Fruit fly (Drosophila melanogaster): ENCODE measurements around the gene SerRS.

Gene SerRS

dm6 chr2L:3058772-3059623 is 21.8 kb upstream of the SerRS start (continued):
- peak; percentile 38 for TF ChIP-seq ey (GFP tag; optimal IDR thresholded peaks at IDR 0.05)
- no peak for TF ChIP-seq Hnf4 (GFP tag; optimal IDR thresholded peaks at IDR 0.05)
- no peak for TF ChIP-seq dmrt93B (GFP tag; optimal IDR thresholded peaks at IDR 0.05)
- TF ChIP-seq psq (GFP tag; optimal IDR thresholded peaks at IDR 0.05) = peak; percentile 11
- no peak for TF ChIP-seq pan (optimal IDR thresholded peaks at IDR 0.05)
- TF ChIP-seq lola (GFP tag; optimal IDR thresholded peaks at IDR 0.05) = no peak
- no peak for TF ChIP-seq GATAd (GFP tag; optimal IDR thresholded peaks at IDR 0.05)

dm6 chr2L:3057951-3058771 is 21.0 kb upstream of the SerRS start:
- no peak for TF ChIP-seq foxo (GFP tag; optimal IDR thresholded peaks at IDR 0.05)
- no peak for TF ChIP-seq Jra (GFP tag; optimal IDR thresholded peaks at IDR 0.05)
- TF ChIP-seq brk (GFP tag; optimal IDR thresholded peaks at IDR 0.05) = no peak
- no peak for TF ChIP-seq sage (GFP tag; optimal IDR thresholded peaks at IDR 0.05)
- no peak for TF ChIP-seq woc (GFP tag; optimal IDR thresholded peaks at IDR 0.05)
- no peak for TF ChIP-seq HLH106 (tag; optimal IDR thresholded peaks at IDR 0.05)
- no peak for TF ChIP-seq Rel (GFP tag; optimal IDR thresholded peaks at IDR 0.05)
- peak; percentile 70 for TF ChIP-seq Rel (tag; optimal IDR thresholded peaks at IDR 0.05)
- no peak for TF ChIP-seq ey (GFP tag; optimal IDR thresholded peaks at IDR 0.05)
- no peak for TF ChIP-seq Hnf4 (GFP tag; optimal IDR thresholded peaks at IDR 0.05)
- TF ChIP-seq tai (GFP tag; optimal IDR thresholded peaks at IDR 0.05) = no peak
- no peak for TF ChIP-seq CG32264 (GFP tag; optimal IDR thresholded peaks at IDR 0.05)
- TF ChIP-seq Hr83 (GFP tag; optimal IDR thresholded peaks at IDR 0.05; ENCODE audit: poor library complexity, severe bottlenecking) = peak; percentile 52
- no peak for TF ChIP-seq Mio (GFP tag; optimal IDR thresholded peaks at IDR 0.05)
- TF ChIP-seq Abd-B (GFP tag; optimal IDR thresholded peaks at IDR 0.05) = no peak
- TF ChIP-seq dsf (GFP tag; optimal IDR thresholded peaks at IDR 0.05; ENCODE audit: borderline replicate concordance) = no peak
- no peak for TF ChIP-seq dmrt93B (GFP tag; optimal IDR thresholded peaks at IDR 0.05)
- no peak for TF ChIP-seq br (GFP tag; optimal IDR thresholded peaks at IDR 0.05)
- peak; percentile 14 for TF ChIP-seq OdsH (GFP tag; optimal IDR thresholded peaks at IDR 0.05)
- no peak for TF ChIP-seq Sp1 (GFP tag; optimal IDR thresholded peaks at IDR 0.05)
- TF ChIP-seq Hr78 (GFP tag; optimal IDR thresholded peaks at IDR 0.05) = no peak
- TF ChIP-seq usp (GFP tag; optimal IDR thresholded peaks at IDR 0.05) = no peak
- TF ChIP-seq GATAd (GFP tag; optimal IDR thresholded peaks at IDR 0.05) = no peak
- no peak for TF ChIP-seq pan (optimal IDR thresholded peaks at IDR 0.05)
- no peak for TF ChIP-seq jim (GFP tag; optimal IDR thresholded peaks at IDR 0.05)
- TF ChIP-seq Dif (GFP tag; optimal IDR thresholded peaks at IDR 0.05; ENCODE audit: partially characterized antibody) = no peak
- peak; percentile 93 for TF ChIP-seq h (GFP tag; optimal IDR thresholded peaks at IDR 0.05)
- TF ChIP-seq CrebA (GFP tag; optimal IDR thresholded peaks at IDR 0.05; ENCODE audit: borderline replicate concordance) = no peak
- TF ChIP-seq Myc (optimal IDR thresholded peaks at IDR 0.05) = no peak
- no peak for TF ChIP-seq N (GFP tag; optimal IDR thresholded peaks at IDR 0.05)
- TF ChIP-seq CG9705 (GFP tag; optimal IDR thresholded peaks at IDR 0.05) = no peak
- TF ChIP-seq rgr (GFP tag; optimal IDR thresholded peaks at IDR 0.05) = peak; percentile 11
- no peak for TF ChIP-seq dl (GFP tag; optimal IDR thresholded peaks at IDR 0.05; ENCODE audit: insufficient read depth in 1 of 2, partially characterized antibody in 2 of 2)
- no peak for TF ChIP-seq lola (GFP tag; optimal IDR thresholded peaks at IDR 0.05)
- no peak for TF ChIP-seq psq (GFP tag; optimal IDR thresholded peaks at IDR 0.05)
- peak; percentile 22 for TF ChIP-seq fru (GFP tag; optimal IDR thresholded peaks at IDR 0.05)
- no peak for TF ChIP-seq sv (GFP tag; optimal IDR thresholded peaks at IDR 0.05)
- TF ChIP-seq Vsx2 (GFP tag; optimal IDR thresholded peaks at IDR 0.05; ENCODE audit: partially characterized antibody) = no peak
- TF ChIP-seq Dfd (GFP tag; optimal IDR thresholded peaks at IDR 0.05) = no peak
